Fruit fly (Drosophila melanogaster): ENCODE results near the gene CG43254.

DNA sequence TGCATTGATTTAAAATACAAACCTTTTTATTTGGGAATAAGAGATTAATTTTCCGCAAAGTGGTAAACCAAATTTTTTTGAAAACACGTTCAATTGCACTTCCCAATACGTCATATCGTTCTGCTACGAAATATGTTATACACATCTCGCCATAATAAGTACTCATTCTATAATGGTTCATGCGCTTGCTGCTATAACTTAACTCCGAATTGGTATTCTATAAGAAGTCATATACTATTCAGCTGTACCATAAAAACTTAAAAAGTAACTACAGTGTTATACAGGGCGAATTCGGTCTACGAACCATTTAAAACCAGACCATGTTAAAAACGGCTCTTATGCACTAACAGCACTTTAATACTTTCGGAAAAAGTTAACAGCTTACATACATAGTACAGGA is 40.3 kb upstream of the CG43254 start:
- TF ChIP-seq Myc (optimal IDR thresholded peaks at IDR 0.05), result no peak
- TF ChIP-seq h (optimal IDR thresholded peaks at IDR 0.05), result no peak
- no peak for TF ChIP-seq psq (optimal IDR thresholded peaks at IDR 0.05)
